Fruit fly (Drosophila melanogaster): Measurements from ENCODE around the gene CG34307.

CG34307 gene

DNA sequence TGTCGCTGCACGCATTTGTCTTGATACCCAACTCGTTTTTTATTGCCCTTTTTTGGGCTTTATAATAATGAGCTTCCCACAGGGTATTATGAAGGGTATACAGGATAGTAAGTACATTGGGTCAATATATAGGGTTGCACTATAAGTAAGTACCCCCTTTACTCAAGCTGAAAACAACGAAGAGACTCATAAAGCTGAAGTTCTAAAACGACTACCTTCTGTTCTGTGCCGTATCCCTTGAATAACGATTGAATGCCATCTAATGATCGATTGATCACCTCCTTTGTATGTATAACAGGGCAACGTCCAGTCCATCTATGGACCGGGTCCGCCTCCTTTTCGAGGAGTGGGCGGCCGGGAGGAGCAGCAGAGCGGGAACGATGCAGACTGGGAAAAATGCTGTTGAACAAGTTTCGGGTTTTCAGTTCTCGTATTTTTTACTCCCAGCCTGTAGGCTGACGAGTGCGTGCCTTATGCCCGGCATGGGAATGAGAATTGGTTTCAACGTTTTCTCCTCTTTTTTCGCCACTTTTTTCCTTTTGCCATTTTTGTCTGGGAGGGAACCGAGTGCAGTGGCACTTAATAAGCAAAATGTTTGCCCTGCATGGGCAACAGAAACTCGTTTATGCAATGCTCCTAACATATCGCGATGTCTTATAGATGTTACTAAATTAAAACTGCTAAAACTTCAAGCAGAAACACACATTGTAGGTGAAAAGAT is 37.7 kb upstream of the CG34307 start (continued):
- TF ChIP-seq CG15336 (GFP tag; IDR thresholded peaks at IDR 0.05): no peak
- TF ChIP-seq CG6808 (GFP tag; optimal IDR thresholded peaks at IDR 0.05): peak; percentile 46
- TF ChIP-seq topi (GFP tag; optimal IDR thresholded peaks at IDR 0.05): peak; percentile 50
- TF ChIP-seq CG8319 (GFP tag; optimal IDR thresholded peaks at IDR 0.05): no peak
- TF ChIP-seq CG7368 (GFP tag; optimal IDR thresholded peaks at IDR 0.05): peak; percentile 35
- no peak for TF ChIP-seq fkh (GFP tag; optimal IDR thresholded peaks at IDR 0.05)
- peak; percentile 59 for TF ChIP-seq lz (GFP tag; optimal IDR thresholded peaks at IDR 0.05)
- TF ChIP-seq salr (GFP tag; optimal IDR thresholded peaks at IDR 0.05): peak in 1 of 2 experiments; percentile 28
- TF ChIP-seq Lpt (GFP tag; optimal IDR thresholded peaks at IDR 0.05): peak; percentile 29
- no peak for TF ChIP-seq Eip93F (GFP tag; optimal IDR thresholded peaks at IDR 0.05)
- peak; percentile 28 for TF ChIP-seq CG6276 (GFP tag; optimal IDR thresholded peaks at IDR 0.05)
- peak; percentile 6 for TF ChIP-seq CG16779 (tag; optimal IDR thresholded peaks at IDR 0.05)
- TF ChIP-seq Eip75B (GFP tag; optimal IDR thresholded peaks at IDR 0.05): peak; percentile 67
- peak; percentile 52 for TF ChIP-seq acj6 (GFP tag; optimal IDR thresholded peaks at IDR 0.05)
- TF ChIP-seq eg (GFP tag; IDR thresholded peaks at IDR 0.05): peak; percentile 32; the same call in 1 of the 3 replicates
- no peak for TF ChIP-seq Gug (GFP tag; IDR thresholded peaks at IDR 0.05)
- TF ChIP-seq Eip78C (GFP tag): peak; percentile 90
- TF ChIP-seq Sox14 (GFP tag; optimal IDR thresholded peaks at IDR 0.05): peak; percentile 39

DNA sequence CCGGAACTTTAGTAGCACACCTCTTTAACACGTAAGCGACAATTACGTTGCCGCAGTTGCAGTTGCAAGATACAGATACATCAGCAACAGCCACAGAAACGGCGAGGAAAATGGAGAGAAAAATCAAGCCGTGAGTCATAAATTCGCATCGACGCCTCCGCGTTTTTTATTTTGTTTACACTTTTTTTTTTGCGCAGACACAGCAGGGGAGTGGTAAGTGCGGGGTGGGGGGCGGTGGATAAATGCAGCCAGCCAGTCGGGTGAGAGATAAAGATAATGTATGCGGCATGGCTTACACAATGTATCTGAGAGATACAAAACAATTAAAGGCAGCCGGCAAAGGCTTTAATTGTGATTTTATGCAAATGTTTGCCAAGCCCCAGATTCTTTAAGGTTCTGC is 32.2 kb upstream of the CG34307 start:
- TF ChIP-seq Eip93F (GFP tag; optimal IDR thresholded peaks at IDR 0.05) (no peak), dac (GFP tag; optimal IDR thresholded peaks at IDR 0.05) (no peak), CG11762 (GFP tag; optimal IDR thresholded peaks at IDR 0.05; ENCODE audit: insufficient read depth) (no peak), CG1621 (tag; optimal IDR thresholded peaks at IDR 0.05) (peak; percentile 60), salr (GFP tag; optimal IDR thresholded peaks at IDR 0.05) (peak in 1 of 2 experiments; percentile 27), fd59A (GFP tag; optimal IDR thresholded peaks at IDR 0.05) (peak; percentile 31), Met (GFP tag; optimal IDR thresholded peaks at IDR 0.05) (no peak), CG11294 (GFP tag; IDR thresholded peaks at IDR 0.05) (no peak), Hr39 (GFP tag; optimal IDR thresholded peaks at IDR 0.05) (no peak), Blimp-1 (GFP tag; optimal IDR thresholded peaks at IDR 0.05) (no peak), CG15336 (GFP tag; IDR thresholded peaks at IDR 0.05) (0 out of 2 replicates have a peak, but pooled peaks have one; percentile 21), CG31627 (GFP tag; optimal IDR thresholded peaks at IDR 0.05) (no peak), CG10669 (GFP tag; optimal IDR thresholded peaks at IDR 0.05) (peak; percentile 35), acj6 (GFP tag; optimal IDR thresholded peaks at IDR 0.05) (no peak), Ets21C (GFP tag; optimal IDR thresholded peaks at IDR 0.05) (no peak), CG34406 (GFP tag; optimal IDR thresholded peaks at IDR 0.05) (no peak), pdm3 (GFP tag; optimal IDR thresholded peaks at IDR 0.05) (no peak), CG6792 (GFP tag; optimal IDR thresholded peaks at IDR 0.05) (no peak), CG6276 (GFP tag; optimal IDR thresholded peaks at IDR 0.05) (no peak), Eip78C (GFP tag) (peak; percentile 46), CG8119 (GFP tag; IDR thresholded peaks at IDR 0.05) (peak; percentile 40; the same call in 2 of the 3 replicates), ss (GFP tag; optimal IDR thresholded peaks at IDR 0.05) (peak; percentile 66 to 75), CG3032 (tag; optimal IDR thresholded peaks at IDR 0.05) (peak; percentile 0), CG6163 (GFP tag; IDR thresholded peaks at IDR 0.05) (peak; percentile 65; the same call in 1 of the 3 replicates), CG9139 (GFP tag; optimal IDR thresholded peaks at IDR 0.05) (peak; percentile 49), Eip75B (GFP tag; optimal IDR thresholded peaks at IDR 0.05) (peak; percentile 3), fd85E (GFP tag; optimal IDR thresholded peaks at IDR 0.05) (no peak), eg (GFP tag; IDR thresholded peaks at IDR 0.05) (peak; percentile 37; the same call in 1 of the 3 replicates), CG10631 (GFP tag; optimal IDR thresholded peaks at IDR 0.05) (no peak), spab (GFP tag; optimal IDR thresholded peaks at IDR 0.05) (peak; percentile 43), CG32006 (GFP tag; optimal IDR thresholded peaks at IDR 0.05) (no peak), dsx (GFP tag; optimal IDR thresholded peaks at IDR 0.05; ENCODE audit: poor library complexity, severe bottlenecking) (peak; percentile 85), Ets96B (tag; optimal IDR thresholded peaks at IDR 0.05) (no peak), CG6808 (GFP tag; optimal IDR thresholded peaks at IDR 0.05) (peak; percentile 65), CG11902 (GFP tag; optimal IDR thresholded peaks at IDR 0.05) (no peak), Lpt (GFP tag; optimal IDR thresholded peaks at IDR 0.05) (peak; percentile 38)

All from whole organism, prepupa.